Fruit fly (Drosophila melanogaster) whole organism, wandering third instar larva: ENCODE measurements around the gene CG10996.

Experiments
- Abd-B ChIP-seq: fragments of >200 bp; optimal IDR thresholded peaks from 2 replicates; lab custom pipeline; 2017; ENCODE audit warnings: missing biosample characterization, missing genetic modification characterization
- CG32264 ChIP-seq: fragments of 200-800 bp; sonication (Bioruptor generic); optimal IDR thresholded peaks from 2 replicates; lab custom pipeline; 2016; ENCODE audit warnings: missing biosample characterization, missing genetic modification characterization
- CG9705 ChIP-seq: fragments of 200-800 bp; sonication (Bioruptor generic); optimal IDR thresholded peaks from 2 replicates; lab custom pipeline; 2018; ENCODE audit warnings: missing biosample characterization, mild to moderate bottlenecking, missing genetic modification characterization
- CrebA ChIP-seq: fragments of 200-800 bp; sonication (Bioruptor generic); optimal IDR thresholded peaks from 2 replicates; lab custom pipeline; 2016; ENCODE audit warnings: missing biosample characterization, mild to moderate bottlenecking, missing genetic modification characterization, borderline replicate concordance
- Dfd ChIP-seq: fragments of >200 bp; optimal IDR thresholded peaks from 2 replicates; lab custom pipeline; 2017; ENCODE audit warnings: missing biosample characterization, missing genetic modification characterization
- Dif ChIP-seq: fragments of 200-275, 200-300 bp; sonication (Bioruptor generic); optimal IDR thresholded peaks from 2 replicates; lab custom pipeline; 2018; ENCODE audit warnings: missing biosample characterization, missing genetic modification characterization; ENCODE audit not compliant: partially characterized antibody
- GATAd ChIP-seq: sonication (Bioruptor generic); optimal IDR thresholded peaks from 2 replicates; lab custom pipeline; 2016; ENCODE audit warnings: missing biosample characterization, missing genetic modification characterization
- HLH106 ChIP-seq: fragments of 200-800 bp; optimal IDR thresholded peaks from 3 replicates; lab custom pipeline; 2019; ENCODE audit warnings: missing biosample characterization, mild to moderate bottlenecking, missing genetic modification characterization, moderate library complexity
- Hnf4 ChIP-seq: fragments of 200-800 bp; sonication (Bioruptor generic); optimal IDR thresholded peaks from 2 replicates; lab custom pipeline; 2016; ENCODE audit warnings: missing biosample characterization, mild to moderate bottlenecking, missing genetic modification characterization
- Hr78 ChIP-seq: fragments of >200 bp; optimal IDR thresholded peaks from 2 replicates; lab custom pipeline; 2017; ENCODE audit warnings: missing biosample characterization, missing genetic modification characterization
- Hr83 ChIP-seq: fragments of 200-300 bp; sonication (Bioruptor generic); optimal IDR thresholded peaks from 2 replicates; lab custom pipeline; 2016; ENCODE audit warnings: missing biosample characterization, mild to moderate bottlenecking, missing genetic modification characterization, moderate library complexity; ENCODE audit not compliant: poor library complexity, severe bottlenecking
- Jra ChIP-seq: sonication (Bioruptor generic); optimal IDR thresholded peaks from 2 replicates; lab custom pipeline; 2016; ENCODE audit warnings: missing biosample characterization, missing genetic modification characterization
- Mio ChIP-seq: sonication (Bioruptor generic); optimal IDR thresholded peaks from 2 replicates; lab custom pipeline; 2016; ENCODE audit warnings: missing biosample characterization, missing genetic modification characterization
- Myc ChIP-seq: fragments of >200 bp; optimal IDR thresholded peaks from 2 replicates; lab custom pipeline; 2017
- N ChIP-seq: fragments of >200 bp; optimal IDR thresholded peaks from 2 replicates; lab custom pipeline; 2018; ENCODE audit warnings: missing biosample characterization, missing external identifiers, missing genetic modification characterization
- OdsH ChIP-seq: fragments of 200-800 bp; sonication (Bioruptor generic); optimal IDR thresholded peaks from 2 replicates; lab custom pipeline; 2016; ENCODE audit warnings: missing biosample characterization, mild to moderate bottlenecking, missing genetic modification characterization
- Rel ChIP-seq, 2 experiments: fragments of 200-800 bp; sonication (Bioruptor generic) in 1 of 2; optimal IDR thresholded peaks; 2 replicates in 1 of 2; 3 replicates in 1 of 2; lab custom pipeline; 2016 to 2019; ENCODE audit warnings: mild to moderate bottlenecking in 2 of 2, missing biosample characterization in 2 of 2, missing genetic modification characterization in 2 of 2, moderate library complexity in 1 of 2
- Sp1 ChIP-seq: fragments of 200-800 bp; sonication (Bioruptor generic); optimal IDR thresholded peaks from 3 replicates; lab custom pipeline; 2019; ENCODE audit warnings: missing biosample characterization, mild to moderate bottlenecking, missing genetic modification characterization, moderate library complexity
- Vsx2 ChIP-seq: fragments of 200-300, 225-300 bp; sonication (Bioruptor generic); optimal IDR thresholded peaks from 2 replicates; lab custom pipeline; 2018; ENCODE audit warnings: missing biosample characterization, missing genetic modification characterization; ENCODE audit not compliant: partially characterized antibody
- br ChIP-seq: fragments of 200-800 bp; sonication (Bioruptor generic); optimal IDR thresholded peaks from 2 replicates; lab custom pipeline; 2016; ENCODE audit warnings: missing biosample characterization, missing genetic modification characterization
- brk ChIP-seq: fragments of 200-800 bp; sonication (Bioruptor generic); optimal IDR thresholded peaks from 2 replicates; lab custom pipeline; 2016; ENCODE audit warnings: missing biosample characterization, mild to moderate bottlenecking, missing genetic modification characterization
- dl ChIP-seq, 2 experiments: fragments of 175-275, 200-275 bp in 1 of 2; fragments of 200-275 bp in 1 of 2; sonication (Bioruptor generic); optimal IDR thresholded peaks; lab custom pipeline; 2018; ENCODE audit warnings: mild to moderate bottlenecking in 2 of 2, missing biosample characterization in 2 of 2, missing genetic modification characterization in 2 of 2, moderate library complexity in 2 of 2; ENCODE audit not compliant: partially characterized antibody in 2 of 2, insufficient read depth in 1 of 2
- dmrt93B ChIP-seq: fragments of 200-800 bp; sonication (Bioruptor generic); optimal IDR thresholded peaks from 2 replicates; lab custom pipeline; 2018; ENCODE audit warnings: missing biosample characterization, mild to moderate bottlenecking, missing genetic modification characterization
- dsf ChIP-seq: sonication (Bioruptor generic); optimal IDR thresholded peaks from 2 replicates; lab custom pipeline; 2016; ENCODE audit warnings: missing biosample characterization, missing genetic modification characterization, borderline replicate concordance
- ey ChIP-seq: fragments of 200-800 bp; sonication (Bioruptor generic); optimal IDR thresholded peaks from 2 replicates; lab custom pipeline; 2016; ENCODE audit warnings: missing biosample characterization, missing genetic modification characterization
- foxo ChIP-seq, 2 experiments: fragments of 200-800 bp; sonication (Bioruptor generic); optimal IDR thresholded peaks; 2 replicates in 1 of 2; 3 replicates in 1 of 2; lab custom pipeline; 2016 to 2017; ENCODE audit warnings: missing biosample characterization in 2 of 2, missing genetic modification characterization in 2 of 2
- fru ChIP-seq: fragments of 200-800 bp; sonication (Bioruptor generic); optimal IDR thresholded peaks from 3 replicates; lab custom pipeline; 2016; ENCODE audit warnings: missing biosample characterization, mild to moderate bottlenecking, missing genetic modification characterization
- h ChIP-seq: fragments of 200-800 bp; sonication (Bioruptor generic); optimal IDR thresholded peaks from 3 replicates; lab custom pipeline; 2016; ENCODE audit warnings: missing biosample characterization, mild to moderate bottlenecking, missing genetic modification characterization
- jim ChIP-seq: fragments of 175-275, 200-325 bp; sonication (Bioruptor generic); optimal IDR thresholded peaks from 2 replicates; lab custom pipeline; 2016; ENCODE audit warnings: missing biosample characterization, mild to moderate bottlenecking, missing genetic modification characterization
- lola ChIP-seq: fragments of >200 bp; optimal IDR thresholded peaks from 2 replicates; lab custom pipeline; 2017; ENCODE audit warnings: missing biosample characterization, missing genetic modification characterization
- pan ChIP-seq: fragments of >200 bp; optimal IDR thresholded peaks from 2 replicates; lab custom pipeline; 2017
- psq ChIP-seq: fragments of 200-800 bp; sonication (Bioruptor generic); optimal IDR thresholded peaks from 3 replicates; lab custom pipeline; 2017; ENCODE audit warnings: missing biosample characterization, mild to moderate bottlenecking, missing genetic modification characterization, moderate library complexity
- rgr ChIP-seq: fragments of 200-800 bp; sonication (Bioruptor generic); optimal IDR thresholded peaks from 3 replicates; lab custom pipeline; 2016; ENCODE audit warnings: missing biosample characterization, mild to moderate bottlenecking, missing genetic modification characterization
- sage ChIP-seq: fragments of 200-800 bp; sonication (Bioruptor generic); optimal IDR thresholded peaks from 2 replicates; lab custom pipeline; 2016; ENCODE audit warnings: missing biosample characterization, mild to moderate bottlenecking, missing genetic modification characterization
- sv ChIP-seq: fragments of 200-800 bp; sonication (Bioruptor generic); optimal IDR thresholded peaks from 3 replicates; lab custom pipeline; 2016; ENCODE audit warnings: missing biosample characterization, missing genetic modification characterization
- tai ChIP-seq: sonication (Bioruptor generic); optimal IDR thresholded peaks from 2 replicates; lab custom pipeline; 2016; ENCODE audit warnings: missing biosample characterization, missing genetic modification characterization
- usp ChIP-seq: fragments of >200 bp; optimal IDR thresholded peaks from 2 replicates; lab custom pipeline; 2017; ENCODE audit warnings: missing biosample characterization, missing genetic modification characterization
- woc ChIP-seq: sonication (Bioruptor generic); optimal IDR thresholded peaks from 2 replicates; lab custom pipeline; 2016; ENCODE audit warnings: missing biosample characterization, mild to moderate bottlenecking, missing genetic modification characterization

Gene CG10996

DNA sequence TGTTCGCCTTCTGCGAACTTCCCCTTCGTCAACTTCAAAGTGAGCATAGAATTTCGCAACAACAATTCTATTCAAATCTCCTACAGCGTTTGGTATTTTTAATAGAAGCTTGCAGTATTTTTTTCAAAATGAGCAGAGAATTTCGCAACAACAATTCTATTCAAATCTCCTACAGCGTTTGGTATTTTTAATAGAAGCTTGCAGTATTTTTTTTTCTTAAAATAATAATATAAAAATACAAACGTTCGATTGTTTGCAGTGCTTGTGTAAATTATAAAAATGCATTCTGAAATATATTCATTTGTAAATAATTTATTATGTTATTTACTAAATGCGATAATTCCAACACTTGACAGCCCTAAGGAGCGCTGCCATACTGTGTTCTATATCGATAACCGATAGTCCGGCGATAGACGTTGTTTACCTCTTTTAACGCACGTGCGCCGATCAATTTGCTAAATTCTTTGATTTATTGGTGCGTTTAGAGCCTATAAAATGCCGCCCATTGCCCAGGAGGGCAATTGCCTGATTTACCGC is 40.6 kb downstream of the CG10996 start, which contains the start of the genes CG32625 and Rtc1 (continued):
- TF ChIP-seq brk (GFP tag; lab: Kevin White, UChicago) (peak; percentile 25), tai (GFP tag; lab: Kevin White, UChicago) (no peak), CG9705 (GFP tag; lab: Kevin White, UChicago) (peak; percentile 19)
- TF ChIP-seq, all 38 proteins: peak for 16

DNA sequence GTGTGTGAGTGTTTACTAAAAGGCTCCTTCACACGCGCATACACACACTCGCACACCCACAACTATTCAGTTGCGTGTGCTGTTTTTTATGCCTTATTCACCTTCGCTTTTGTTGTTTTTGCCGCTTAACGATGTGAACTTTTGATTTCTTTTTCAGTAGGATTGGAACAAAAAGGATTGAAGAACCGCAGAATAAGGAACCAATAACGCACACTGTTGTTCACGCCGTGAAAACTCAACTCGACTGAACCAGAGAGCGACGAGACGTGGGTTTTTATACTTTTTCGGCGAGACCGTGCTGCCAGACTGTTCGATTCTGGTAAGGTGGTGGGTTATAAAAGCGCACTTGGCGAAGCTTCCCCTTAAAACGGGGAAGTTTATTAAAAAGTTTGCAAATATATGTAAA is 42.3 kb downstream of the CG10996 start, which contains the start of gene Pdcd4:
Gene Pdcd4 (minus strand): TSS at position 255 of the 406 bp plus-strand sequence.
- TF ChIP-seq Sp1 (GFP tag; lab: Kevin White, UChicago) (peak; percentile 45), jim (GFP tag; lab: Kevin White, UChicago) (no peak), rgr (peak; percentile 15), fru (peak; percentile 10), Dif (GFP tag; lab: Kevin White, UChicago) (peak; percentile 8), Rel (GFP tag; optimal IDR thresholded peaks at IDR 0.05; lab: Kevin White, UChicago) (no peak), Rel (tag; optimal IDR thresholded peaks at IDR 0.05; lab: Kevin White, UChicago) (peak; percentile 97), CrebA (no peak), h (GFP tag; lab: Kevin White, UChicago) (peak; percentile 11), br (GFP tag; lab: Kevin White, UChicago) (peak; percentile 31), woc (GFP tag; lab: Kevin White, UChicago) (no peak)

DNA sequence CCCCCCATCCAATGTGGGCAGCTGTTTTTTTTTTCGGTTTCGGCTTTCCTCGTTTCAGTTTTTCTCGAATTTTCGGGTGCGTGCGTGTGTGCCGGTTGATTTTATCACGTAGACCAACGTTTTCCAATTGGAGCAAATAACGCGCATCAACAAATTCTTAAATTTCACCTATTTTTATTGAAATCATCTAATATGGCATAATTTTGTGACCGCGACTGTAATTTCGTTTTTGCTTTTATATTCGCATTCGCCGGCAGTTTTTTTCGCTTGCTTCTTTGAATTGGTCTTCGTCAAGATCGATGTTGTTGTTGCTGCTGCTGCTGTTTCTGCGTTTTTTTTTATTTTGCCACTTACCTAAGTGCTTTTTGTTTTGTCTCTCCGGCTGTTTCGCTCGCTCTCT is 43.0 kb downstream of the CG10996 start:
- TF ChIP-seq Hr78 (GFP tag; lab: Kevin White, UChicago) (no peak), dl (GFP tag; optimal IDR thresholded peaks at IDR 0.05; lab: Kevin White, UChicago; ENCODE audit: insufficient read depth in 1 of 2, partially characterized antibody in 2 of 2) (no peak), jim (GFP tag; lab: Kevin White, UChicago) (no peak), lola (GFP tag; lab: Kevin White, UChicago) (no peak), Hnf4 (GFP tag; lab: Kevin White, UChicago) (peak; percentile 34), woc (GFP tag; lab: Kevin White, UChicago) (peak; percentile 50), rgr (peak; percentile 55), Sp1 (GFP tag; lab: Kevin White, UChicago) (peak; percentile 49), Rel (GFP tag; optimal IDR thresholded peaks at IDR 0.05; lab: Kevin White, UChicago) (peak; percentile 25), Rel (tag; optimal IDR thresholded peaks at IDR 0.05; lab: Kevin White, UChicago) (no peak), ey (GFP tag; lab: Kevin White, UChicago) (peak; percentile 46), foxo (GFP tag; optimal IDR thresholded peaks at IDR 0.05; lab: Kevin White, UChicago) (peak in 1 of 2 experiments; percentile 64), CG9705 (GFP tag; lab: Kevin White, UChicago) (no peak), Vsx2 (no peak), Hr83 (GFP tag; lab: Kevin White, UChicago) (no peak), HLH106 (no peak), Abd-B (GFP tag; lab: Kevin White, UChicago) (no peak), dsf (GFP tag; lab: Kevin White, UChicago) (no peak), h (GFP tag; lab: Kevin White, UChicago) (peak; percentile 66), brk (GFP tag; lab: Kevin White, UChicago) (no peak), GATAd (no peak), psq (GFP tag; lab: Kevin White, UChicago) (peak; percentile 95), Myc (lab: Kevin White, UChicago) (no peak), fru (peak; percentile 38), usp (GFP tag; lab: Kevin White, UChicago) (no peak), Mio (GFP tag; lab: Kevin White, UChicago) (no peak), N (GFP tag; lab: Kevin White, UChicago) (no peak), pan (lab: Kevin White, UChicago) (no peak), sage (GFP tag; lab: Kevin White, UChicago) (peak; percentile 46), CG32264 (peak; percentile 3), CrebA (no peak), sv (GFP tag; lab: Kevin White, UChicago) (no peak), br (GFP tag; lab: Kevin White, UChicago) (peak; percentile 38), Dfd (no peak), dmrt93B (GFP tag; lab: Kevin White, UChicago) (no peak), Jra (no peak), OdsH (GFP tag; lab: Kevin White, UChicago) (peak; percentile 46), Dif (GFP tag; lab: Kevin White, UChicago) (no peak), tai (GFP tag; lab: Kevin White, UChicago) (no peak)
